Worm (Caenorhabditis elegans): Measurements from ENCODE around the gene odr-2.
A peak's percentile ranks its signal among the peaks of the same experiment; 100 is the strongest.

Gene odr-2

DNA sequence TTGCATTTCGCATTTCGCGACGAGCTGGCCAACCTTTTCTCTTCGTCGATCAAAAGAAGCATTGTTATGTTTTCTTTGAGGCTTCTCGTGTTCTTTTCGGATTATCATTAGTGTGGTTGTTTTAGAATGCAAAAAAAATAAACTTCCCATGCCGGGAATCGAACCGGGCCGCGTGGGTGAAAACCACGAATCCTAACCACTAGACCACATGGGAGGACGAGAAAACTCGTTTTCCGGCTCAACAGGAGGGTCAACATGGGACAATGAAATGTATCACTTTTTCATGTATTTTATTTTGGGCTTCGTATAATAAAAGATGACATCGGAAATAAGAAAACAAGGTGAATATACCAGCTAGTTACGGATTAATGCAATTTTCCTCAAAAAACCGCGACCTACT, 33.7 kb upstream of the odr-2 start:
- TF ChIP-seq hmg-1.2 (GFP tag; IDR thresholded peaks at IDR 0.05) (0 out of 2 replicates have a peak, but pooled peaks have one; percentile 10), snpc-4 (GFP tag; optimal IDR thresholded peaks at IDR 0.05) (no peak), snpc-4 (tag; optimal IDR thresholded peaks at IDR 0.05) (peak in 1 of 4 experiments; percentile 8), madf-6 (GFP tag; IDR thresholded peaks at IDR 0.05) (0 out of 2 replicates have a peak, but pooled peaks have one; percentile 11), tbp1 (GFP tag; optimal IDR thresholded peaks at IDR 0.05) (peak; percentile 85), let-607 (tag; optimal IDR thresholded peaks at IDR 0.05) (no peak), B0261.1 (tag; optimal IDR thresholded peaks at IDR 0.05) (peak; percentile 64), rpc-1 (optimal IDR thresholded peaks at IDR 0.05) (peak; percentile 53), rpc-1 (tag; optimal IDR thresholded peaks at IDR 0.05) (peak; percentile 68), nhr-27 (tag; optimal IDR thresholded peaks at IDR 0.05) (no peak), ztf-25 (GFP tag; IDR thresholded peaks at IDR 0.05) (0 out of 2 replicates have a peak, but pooled peaks have one; percentile 40), lin-26 (GFP tag; IDR thresholded peaks at IDR 0.05) (peak; percentile 55; the same call in 1 of the 2 replicates), attf-6 (GFP tag; IDR thresholded peaks at IDR 0.05) (no peak)

DNA sequence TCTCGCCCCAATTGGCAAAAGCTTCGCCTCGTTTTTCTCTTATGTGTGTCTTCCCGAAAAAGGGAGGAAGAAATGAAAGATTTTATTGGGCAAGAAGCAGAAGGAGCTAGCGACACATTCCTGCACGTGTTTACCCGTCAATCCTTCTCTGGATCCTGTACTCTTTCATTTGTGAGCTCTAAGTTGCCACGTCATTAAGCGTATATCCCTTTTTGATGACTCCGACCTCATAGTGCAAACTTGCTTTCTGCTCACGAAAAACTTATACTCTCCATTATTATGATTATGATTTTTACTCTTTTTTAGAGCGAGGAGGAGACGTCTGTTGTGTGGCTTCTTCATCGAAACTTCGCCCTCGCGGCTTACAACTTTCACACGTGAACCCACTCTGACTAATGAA, 31.0 kb upstream of the odr-2 start, which contains the start of gene F27B10.1:
Gene F27B10.1 (plus strand): TSS at position 301 of the 400 bp plus-strand sequence.
- TF ChIP-seq lin-40 (tag; optimal IDR thresholded peaks at IDR 0.05): no peak
- TF ChIP-seq F49E8.2 (tag; optimal IDR thresholded peaks at IDR 0.05; ENCODE audit: insufficient read depth): no peak
- no peak for TF ChIP-seq Y53F4B.3 (GFP tag; IDR thresholded peaks at IDR 0.05)
- no peak for TF ChIP-seq madf-10 (tag; optimal IDR thresholded peaks at IDR 0.05)
- no peak for TF ChIP-seq hlh-12 (tag; optimal IDR thresholded peaks at IDR 0.05)
- no peak for TF ChIP-seq D2030.7 (GFP tag; IDR thresholded peaks at IDR 0.05)
- no peak for TF ChIP-seq F57A8.1 (GFP tag; optimal IDR thresholded peaks at IDR 0.05)
- no peak for TF ChIP-seq fkh-3 (tag; optimal IDR thresholded peaks at IDR 0.05)
- no peak for TF ChIP-seq Y67H2A.10 (GFP tag; conservative IDR thresholded peaks at IDR 0.05)
- no peak for TF ChIP-seq dpff-1 (tag; optimal IDR thresholded peaks at IDR 0.05)
- TF ChIP-seq aptf-2 (GFP tag; conservative IDR thresholded peaks at IDR 0.05): no peak
- TF ChIP-seq mel-28 (tag; optimal IDR thresholded peaks at IDR 0.05; ENCODE audit: borderline replicate concordance): no peak
- TF ChIP-seq ztf-26 (tag; optimal IDR thresholded peaks at IDR 0.05): no peak
- no peak for TF ChIP-seq cebp-2 (GFP tag; IDR thresholded peaks at IDR 0.05)
- TF ChIP-seq madf-3 (GFP tag; IDR thresholded peaks at IDR 0.05): no peak
- TF ChIP-seq zfh-2 (GFP tag; conservative IDR thresholded peaks at IDR 0.05): no peak
- no peak for TF ChIP-seq K12H6.12 (tag; optimal IDR thresholded peaks at IDR 0.05)
- TF ChIP-seq ztf-25 (GFP tag; IDR thresholded peaks at IDR 0.05): no peak
- no peak for TF ChIP-seq tlf-1 (GFP tag; optimal IDR thresholded peaks at IDR 0.05)
- TF ChIP-seq akir-1 (GFP tag; optimal IDR thresholded peaks at IDR 0.05): no peak

DNA sequence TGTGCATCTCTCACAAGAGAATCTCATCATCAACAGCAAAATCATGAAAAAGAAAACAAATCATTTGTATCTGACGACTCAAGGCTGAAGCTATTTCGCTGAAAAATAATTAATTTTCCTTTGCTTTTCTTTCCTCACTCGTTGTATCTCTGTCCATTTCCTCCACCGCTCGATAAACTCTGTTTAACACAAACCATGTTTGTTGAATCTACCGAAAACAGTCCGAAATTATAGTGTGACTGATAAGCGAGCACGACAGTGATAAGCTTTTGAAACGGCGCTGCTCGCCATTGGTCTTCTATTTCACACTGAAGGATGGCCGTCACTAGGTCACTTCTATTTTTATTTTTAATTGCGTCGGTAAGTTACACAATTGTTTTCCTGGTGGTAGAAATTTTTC, 27.7 kb upstream of the odr-2 start, which contains the start of gene npa-1:
Gene npa-1 (plus strand): TSS at position 142 of the 400 bp plus-strand sequence.
- TF ChIP-seq nhr-80 (tag; optimal IDR thresholded peaks at IDR 0.05) (peak; percentile 80), ceh-100 (GFP tag; IDR thresholded peaks at IDR 0.05) (no peak), B0261.1 (tag; optimal IDR thresholded peaks at IDR 0.05) (no peak), sea-2 (GFP tag; IDR thresholded peaks at IDR 0.05) (no peak)

DNA sequence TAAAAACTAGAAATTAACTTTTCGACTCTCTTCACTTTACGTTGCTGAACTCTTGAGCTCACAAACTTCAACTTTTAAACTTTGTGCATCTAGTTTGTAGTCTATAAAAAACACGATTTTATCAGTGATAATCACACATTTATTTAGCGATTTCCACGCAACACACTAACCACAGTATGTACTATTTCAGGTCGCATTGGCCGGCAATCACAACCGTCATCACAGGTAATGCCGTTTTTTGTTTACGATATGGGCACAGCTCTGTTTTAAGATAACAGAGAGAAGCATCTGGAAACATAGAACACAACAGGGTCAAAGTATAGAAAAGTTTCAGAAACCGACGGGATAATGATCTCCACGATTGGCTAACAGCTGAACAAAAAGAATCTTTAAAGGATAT, 27.2 kb upstream of the odr-2 start:
- TF ChIP-seq F23B12.7 (tag; optimal IDR thresholded peaks at IDR 0.05; ENCODE audit: insufficient read depth) (no peak), cebp-1 (GFP tag; IDR thresholded peaks at IDR 0.05) (0 out of 2 replicates have a peak, but pooled peaks have one; percentile 11), cebp-1 (tag; optimal IDR thresholded peaks at IDR 0.05) (peak; percentile 6), ZK185.1 (tag; optimal IDR thresholded peaks at IDR 0.05; ENCODE audit: poor library complexity, severe bottlenecking) (peak; percentile 32)
